Fruit fly (Drosophila melanogaster): ENCODE results near the gene CG16986.

The CG16986 gene

dm6 chr3L:2581857-2582256, 18.3 kb upstream of the CG16986 start (continued):
- TF ChIP-seq tgo (GFP tag; IDR thresholded peaks at IDR 0.05) (peak; percentile 36; the same call in 2 of the 3 replicates), dimm (GFP tag; IDR thresholded peaks at IDR 0.05) (no peak), B-H2 (GFP tag; optimal IDR thresholded peaks at IDR 0.05) (no peak), Oaz (GFP tag; IDR thresholded peaks at IDR 0.05) (no peak), Trl (optimal IDR thresholded peaks at IDR 0.05) (no peak), Trl (GFP tag; optimal IDR thresholded peaks at IDR 0.05) (no peak), Dp (GFP tag; optimal IDR thresholded peaks at IDR 0.05) (no peak), dmrt11E (tag; optimal IDR thresholded peaks at IDR 0.05) (no peak), CG10267 (tag; optimal IDR thresholded peaks at IDR 0.05) (no peak), CG18599 (GFP tag; optimal IDR thresholded peaks at IDR 0.05) (no peak), zen2 (GFP tag; IDR thresholded peaks at IDR 0.05; ENCODE audit: partially characterized antibody) (no peak), ato (GFP tag; IDR thresholded peaks at IDR 0.05; ENCODE audit: partially characterized antibody) (no peak), bab2 (GFP tag; optimal IDR thresholded peaks at IDR 0.05) (no peak), p53 (GFP tag; optimal IDR thresholded peaks at IDR 0.05) (no peak), Atf-2 (GFP tag; optimal IDR thresholded peaks at IDR 0.05) (no peak), HLH54F (GFP tag; optimal IDR thresholded peaks at IDR 0.05) (no peak), ci (GFP tag; IDR thresholded peaks at IDR 0.05) (no peak), CG12391 (tag; optimal IDR thresholded peaks at IDR 0.05) (no peak), NFAT (GFP tag; IDR thresholded peaks at IDR 0.05) (no peak), sd (tag; optimal IDR thresholded peaks at IDR 0.05) (no peak), lab (GFP tag; optimal IDR thresholded peaks at IDR 0.05) (no peak), unc-4 (GFP tag; IDR thresholded peaks at IDR 0.05; ENCODE audit: partially characterized antibody) (no peak), CG17802 (tag; optimal IDR thresholded peaks at IDR 0.05) (no peak), Adf1 (GFP tag; IDR thresholded peaks at IDR 0.05) (no peak), z (GFP tag; IDR thresholded peaks at IDR 0.05) (no peak), Jarid2 (GFP tag; optimal IDR thresholded peaks at IDR 0.05) (no peak), Six4 (GFP tag; optimal IDR thresholded peaks at IDR 0.05) (no peak), bcd (GFP tag; optimal IDR thresholded peaks at IDR 0.05) (no peak), pita (GFP tag; optimal IDR thresholded peaks at IDR 0.05) (no peak), CG1233 (GFP tag; optimal IDR thresholded peaks at IDR 0.05) (no peak), CG10565 (GFP tag; optimal IDR thresholded peaks at IDR 0.05) (no peak), HmgZ (tag; optimal IDR thresholded peaks at IDR 0.05) (no peak), phol (tag; optimal IDR thresholded peaks at IDR 0.05) (peak; percentile 11), her (GFP tag; optimal IDR thresholded peaks at IDR 0.05) (no peak), CG4617 (GFP tag; optimal IDR thresholded peaks at IDR 0.05; ENCODE audit: borderline replicate concordance) (no peak), Mes4 (GFP tag; optimal IDR thresholded peaks at IDR 0.05) (no peak), Atf6 (GFP tag; IDR thresholded peaks at IDR 0.05) (peak; percentile 47), emc (GFP tag; optimal IDR thresholded peaks at IDR 0.05) (no peak), yki (optimal IDR thresholded peaks at IDR 0.05) (no peak), gfzf (GFP tag; optimal IDR thresholded peaks at IDR 0.05) (no peak), CG9609 (GFP tag; optimal IDR thresholded peaks at IDR 0.05) (no peak), CG4404 (GFP tag; IDR thresholded peaks at IDR 0.05) (no peak), CG16815 (GFP tag; optimal IDR thresholded peaks at IDR 0.05) (no peak), CG12104 (GFP tag; optimal IDR thresholded peaks at IDR 0.05) (no peak), oc (tag; optimal IDR thresholded peaks at IDR 0.05) (no peak), croc (GFP tag; conservative IDR thresholded peaks at IDR 0.05) (no peak), ash1 (GFP tag; optimal IDR thresholded peaks at IDR 0.05) (no peak), CG10462 (GFP tag; optimal IDR thresholded peaks at IDR 0.05) (no peak), Drgx (GFP tag; IDR thresholded peaks at IDR 0.05) (peak; percentile 1; the same call in 1 of the 2 replicates), hb (GFP tag; IDR thresholded peaks at IDR 0.05; ENCODE audit: partially characterized antibody) (no peak), CG34422 (GFP tag; IDR thresholded peaks at IDR 0.05) (no peak; the same call in 2 of the 3 replicates), CG6654 (GFP tag; optimal IDR thresholded peaks at IDR 0.05) (no peak)

Data from whole organism, embryonic.